Worm (Caenorhabditis elegans) whole organism, late embryonic: ENCODE measurements around the gene vps-36.

ENCODE experiments used
- ceh-14 ChIP-seq: sonication (generic microtip); optimal IDR thresholded peaks from 2 replicates; lab custom pipeline; 2016; ENCODE audit warnings: missing genotype, missing genetic modification characterization, missing compliant biosample characterization
- ceh-19 ChIP-seq: fragments of 200-800 bp; sonication (Bioruptor generic); optimal IDR thresholded peaks from 2 replicates; lab custom pipeline; 2018; ENCODE audit warnings: mild to moderate bottlenecking, missing genetic modification characterization, missing compliant biosample characterization
- fax-1 ChIP-seq: sonication (generic microtip); optimal IDR thresholded peaks from 2 replicates; lab custom pipeline; 2016; ENCODE audit warnings: missing genotype, missing genetic modification characterization, missing compliant biosample characterization
- fkh-10 ChIP-seq: fragments of 150-350 bp; optimal IDR thresholded peaks from 2 replicates; lab custom pipeline; 2014; ENCODE audit warnings: missing biosample characterization, missing genetic modification reagents, missing genetic modification characterization
- fkh-6 ChIP-seq: sonication (generic microtip); optimal IDR thresholded peaks from 2 replicates; lab custom pipeline; 2016; ENCODE audit warnings: missing genetic modification characterization, missing compliant biosample characterization
- nfya-1 ChIP-seq: sonication (generic microtip); optimal IDR thresholded peaks from 2 replicates; lab custom pipeline; 2017; ENCODE audit warnings: missing genetic modification characterization, mild to moderate bottlenecking, missing compliant biosample characterization, antibody characterized with exemption, moderate library complexity
- pha-4 ChIP-seq: fragments of 150-350 bp; optimal IDR thresholded peaks from 2 replicates; lab custom pipeline; 2018; ENCODE audit warnings: missing biosample characterization, missing genetic modification reagents, missing genetic modification characterization

DNA sequence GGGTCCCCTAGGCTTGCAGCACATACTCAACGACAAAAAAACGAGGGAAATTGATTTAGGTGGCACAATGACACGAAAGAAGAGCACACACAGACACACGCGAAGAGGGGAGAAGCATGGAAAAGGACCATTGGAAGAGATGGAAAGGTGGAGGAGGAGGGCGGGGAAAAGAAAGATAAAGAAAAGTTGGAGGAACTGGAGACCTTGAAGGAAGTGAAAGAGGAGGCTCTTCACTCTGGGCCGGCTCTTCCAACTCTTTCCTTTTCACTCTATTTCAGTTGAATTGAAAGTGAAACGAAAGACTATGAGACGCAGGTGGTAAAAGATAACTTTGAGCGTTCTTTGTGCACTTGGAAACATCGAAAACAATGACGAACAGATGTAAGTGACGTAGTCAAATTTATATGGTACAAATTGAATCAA lies 990 bp upstream of the vps-36 start:
- TF ChIP-seq pha-4 (tag; lab: Kevin White, UChicago) (no peak), ceh-14 (tag; lab: Kevin White, UChicago) (peak; percentile 75), ceh-19 (GFP tag; lab: Kevin White, UChicago) (no peak), nfya-1 (peak; percentile 1), fkh-6 (tag; lab: Kevin White, UChicago) (no peak), fax-1 (tag; lab: Kevin White, UChicago) (peak; percentile 27), fkh-10 (GFP tag; lab: Kevin White, UChicago) (no peak)
